Fruit fly (Drosophila melanogaster) whole organism, embryonic: ENCODE data around the gene GlnRS.

Source experiments
- CG10543 ChIP-seq: fragments of 200-800 bp; sonication (Bioruptor generic); optimal IDR thresholded peaks from 3 replicates; lab custom pipeline; 2017; ENCODE audit warnings: missing biosample characterization, mild to moderate bottlenecking, missing genetic modification characterization, moderate library complexity
- CG2678 ChIP-seq: fragments of 200-800 bp; sonication (Bioruptor generic); optimal IDR thresholded peaks from 3 replicates; lab custom pipeline; 2019; ENCODE audit warnings: missing biosample characterization, mild to moderate bottlenecking, missing genetic modification characterization, moderate library complexity
- CG4404 ChIP-seq: fragments of 200-800 bp; sonication (Bioruptor generic); IDR thresholded peaks from 2 replicates; pipeline ENCODE4 v1.3.6; 2022; ENCODE audit warnings: missing biosample characterization, missing genetic modification characterization
- CG8290 ChIP-seq, 3 experiments: fragments of 200-800 bp; sonication (Bioruptor generic); optimal IDR thresholded peaks; 2 replicates each; lab custom pipeline; 2016 to 2019; ENCODE audit warnings: missing biosample characterization in 3 of 3, missing genetic modification characterization in 3 of 3, mild to moderate bottlenecking in 2 of 3, moderate library complexity in 1 of 3
- chm ChIP-seq: fragments of 200-800 bp; sonication (Bioruptor generic); IDR thresholded peaks from 2 replicates; pipeline ENCODE4 v1.3.6; 2022; ENCODE audit warnings: missing biosample characterization, missing genetic modification characterization
- lab ChIP-seq: fragments of 200-800 bp; sonication (Bioruptor generic); optimal IDR thresholded peaks from 3 replicates; lab custom pipeline; 2017; ENCODE audit warnings: missing biosample characterization, missing genetic modification characterization, mild to moderate bottlenecking, moderate library complexity, missing genetic modification reagents

GlnRS gene

dm6 chr3R:25215123-25215522, 50.4 kb downstream of the GlnRS start, which contains the start of gene Saysd1 (continued):
- TF ChIP-seq CG8290 (GFP tag; optimal IDR thresholded peaks at IDR 0.05; lab: Kevin White, UChicago) (peak; percentile 4), CG8290 (tag; optimal IDR thresholded peaks at IDR 0.05; lab: Kevin White, UChicago) (peak in 1 of 2 experiments; percentile 5), CG4404 (GFP tag; lab: Robert Waterston, UW) (no peak), CG10543 (GFP tag; lab: Kevin White, UChicago) (peak; percentile 41), CG2678 (tag; lab: Kevin White, UChicago) (no peak), lab (GFP tag; lab: Kevin White, UChicago) (peak; percentile 51), chm (GFP tag; lab: Robert Waterston, UW) (no peak)
- TF ChIP-seq, all 482 proteins: peak for 141
